Fruit fly (Drosophila melanogaster): ENCODE measurements around the gene CG34273.

The CG34273 gene

DNA sequence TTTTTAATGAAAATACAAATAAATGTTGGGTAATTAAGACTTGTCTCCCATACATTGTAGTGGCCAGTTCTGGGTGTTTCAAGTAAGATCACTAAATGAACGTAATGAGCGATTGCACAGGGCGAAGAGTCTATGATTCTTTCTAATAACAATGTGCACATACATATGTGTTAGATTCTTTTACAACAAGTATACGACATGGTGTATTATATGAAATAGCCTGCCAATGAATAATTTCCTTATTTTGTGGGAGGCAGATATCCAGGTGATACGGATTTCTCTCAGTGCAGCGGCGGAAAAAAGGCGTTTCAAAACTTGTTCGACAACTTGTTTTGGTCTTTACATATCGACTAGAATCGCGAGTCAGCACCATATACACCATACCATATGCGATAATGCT is 43.3 kb upstream of the CG34273 start (continued):
- TF ChIP-seq p53 (GFP tag; optimal IDR thresholded peaks at IDR 0.05), result peak; percentile 22
- no peak for TF ChIP-seq Lpt (GFP tag; optimal IDR thresholded peaks at IDR 0.05)
- no peak for TF ChIP-seq trem (tag; optimal IDR thresholded peaks at IDR 0.05)
- no peak for TF ChIP-seq CG11723 (GFP tag; optimal IDR thresholded peaks at IDR 0.05)
- no peak for TF ChIP-seq CG8944 (GFP tag; optimal IDR thresholded peaks at IDR 0.05)
- no peak for TF ChIP-seq twi (tag; optimal IDR thresholded peaks at IDR 0.05)
- TF ChIP-seq CG6791 (GFP tag; IDR thresholded peaks at IDR 0.05; ENCODE audit: partially characterized antibody), result no peak
- no peak for TF ChIP-seq sim (GFP tag; IDR thresholded peaks at IDR 0.05)
- TF ChIP-seq peb (GFP tag; IDR thresholded peaks at IDR 0.05), result 0 out of 2 replicates have a peak, but pooled peaks have one; percentile 51
- TF ChIP-seq CG18599 (GFP tag; optimal IDR thresholded peaks at IDR 0.05), result peak; percentile 55
- TF ChIP-seq ato (GFP tag; IDR thresholded peaks at IDR 0.05; ENCODE audit: partially characterized antibody), result no peak
- TF ChIP-seq Sox102F (GFP tag; optimal IDR thresholded peaks at IDR 0.05), result peak; percentile 50
- TF ChIP-seq jumu (GFP tag; optimal IDR thresholded peaks at IDR 0.05), result peak; percentile 11
- TF ChIP-seq CG1233 (GFP tag; optimal IDR thresholded peaks at IDR 0.05), result peak; percentile 47
- peak; percentile 17 for TF ChIP-seq CG10462 (GFP tag; optimal IDR thresholded peaks at IDR 0.05)
- TF ChIP-seq CG12391 (tag; optimal IDR thresholded peaks at IDR 0.05), result peak; percentile 45
- no peak for TF ChIP-seq ATbp (GFP tag; optimal IDR thresholded peaks at IDR 0.05)
- TF ChIP-seq CG14050 (GFP tag; IDR thresholded peaks at IDR 0.05), result 0 out of 3 replicates have a peak, but pooled peaks have one; percentile 31
- peak; percentile 53 for TF ChIP-seq phol (tag; optimal IDR thresholded peaks at IDR 0.05)
- no peak for TF ChIP-seq CG9797 (GFP tag; optimal IDR thresholded peaks at IDR 0.05)
- TF ChIP-seq CG8924 (tag; optimal IDR thresholded peaks at IDR 0.05), result peak; percentile 1
- TF ChIP-seq nmo (GFP tag; optimal IDR thresholded peaks at IDR 0.05), result peak; percentile 52
- TF ChIP-seq Hsf (GFP tag; optimal IDR thresholded peaks at IDR 0.05), result peak; percentile 32
- TF ChIP-seq sob (GFP tag; IDR thresholded peaks at IDR 0.05), result peak; percentile 44; the same call in 1 of the 2 replicates
- peak; percentile 3 for TF ChIP-seq dmrt11E (tag; optimal IDR thresholded peaks at IDR 0.05)
- TF ChIP-seq CG10543 (GFP tag; optimal IDR thresholded peaks at IDR 0.05), result no peak
- no peak for TF ChIP-seq ac (GFP tag; optimal IDR thresholded peaks at IDR 0.05)
- TF ChIP-seq Mes4 (GFP tag; optimal IDR thresholded peaks at IDR 0.05), result no peak
- peak; percentile 41 for TF ChIP-seq CG10209 (GFP tag; optimal IDR thresholded peaks at IDR 0.05)
- no peak for TF ChIP-seq CG3163 (GFP tag; optimal IDR thresholded peaks at IDR 0.05)
- TF ChIP-seq BEAF-32 (GFP tag; optimal IDR thresholded peaks at IDR 0.05), result no peak
- peak; percentile 7 for TF ChIP-seq tin (GFP tag; optimal IDR thresholded peaks at IDR 0.05)
- TF ChIP-seq Hr39 (optimal IDR thresholded peaks at IDR 0.05), result no peak
- peak; percentile 28 for TF ChIP-seq CG9876 (GFP tag; optimal IDR thresholded peaks at IDR 0.05)
- no peak; the same call in 1 of the 2 replicates for TF ChIP-seq ara (GFP tag; IDR thresholded peaks at IDR 0.05)
- no peak for TF ChIP-seq CG8290 (GFP tag; optimal IDR thresholded peaks at IDR 0.05)
- TF ChIP-seq CG8290 (tag; optimal IDR thresholded peaks at IDR 0.05), result peak in 1 of 2 experiments; percentile 83
- peak; percentile 50; the same call in 2 of the 3 replicates for TF ChIP-seq CG2199 (GFP tag; IDR thresholded peaks at IDR 0.05)
- TF ChIP-seq MTF-1 (GFP tag; optimal IDR thresholded peaks at IDR 0.05; ENCODE audit: borderline replicate concordance), result no peak
- TF ChIP-seq jigr1 (GFP tag; IDR thresholded peaks at IDR 0.05), result no peak
- TF ChIP-seq CG15696 (tag; optimal IDR thresholded peaks at IDR 0.05), result no peak
- no peak for TF ChIP-seq Doc3 (GFP tag; IDR thresholded peaks at IDR 0.05; ENCODE audit: partially characterized antibody)
- TF ChIP-seq ase (GFP tag; IDR thresholded peaks at IDR 0.05), result 0 out of 3 replicates have a peak, but pooled peaks have one; percentile 33
- TF ChIP-seq CG15601 (tag; optimal IDR thresholded peaks at IDR 0.05), result no peak
- no peak for TF ChIP-seq ftz-f1 (GFP tag; optimal IDR thresholded peaks at IDR 0.05)
- TF ChIP-seq CG6254 (GFP tag; optimal IDR thresholded peaks at IDR 0.05), result peak; percentile 34
- TF ChIP-seq CG13424 (tag; optimal IDR thresholded peaks at IDR 0.05), result peak; percentile 34
- peak; percentile 56 for TF ChIP-seq CG11247 (GFP tag; IDR thresholded peaks at IDR 0.05)
- peak; percentile 7 for TF ChIP-seq CG10274 (GFP tag; optimal IDR thresholded peaks at IDR 0.05)
- peak; percentile 50 for TF ChIP-seq CoRest (tag; optimal IDR thresholded peaks at IDR 0.05)
- no peak for TF ChIP-seq gce (GFP tag; IDR thresholded peaks at IDR 0.05)
